Fruit fly (Drosophila melanogaster): ENCODE results near the gene CG3662.
A peak's percentile ranks its signal among the peaks of the same experiment; 100 is the strongest.

The CG3662 gene

dm6 chr2L:850727-851257 is 29.7 kb downstream of the CG3662 start, which contains the start of gene drongo (continued):
- TF ChIP-seq Sox102F (GFP tag; optimal IDR thresholded peaks at IDR 0.05) (no peak), CG6808 (GFP tag; optimal IDR thresholded peaks at IDR 0.05) (peak; percentile 37), lz (GFP tag; optimal IDR thresholded peaks at IDR 0.05) (peak; percentile 19), CG7368 (GFP tag; optimal IDR thresholded peaks at IDR 0.05) (no peak), Lpt (GFP tag; optimal IDR thresholded peaks at IDR 0.05) (peak; percentile 40), ss (GFP tag; optimal IDR thresholded peaks at IDR 0.05) (peak; percentile 38 to 48), svp (GFP tag) (peak; percentile 86), CG6276 (GFP tag; optimal IDR thresholded peaks at IDR 0.05) (no peak), spab (GFP tag; optimal IDR thresholded peaks at IDR 0.05) (no peak), Hr4 (GFP tag; optimal IDR thresholded peaks at IDR 0.05) (no peak), CG1621 (tag; optimal IDR thresholded peaks at IDR 0.05) (peak; percentile 13), CG16779 (tag; optimal IDR thresholded peaks at IDR 0.05) (peak; percentile 4), CG15336 (GFP tag; IDR thresholded peaks at IDR 0.05) (peak; percentile 46; the same call in 1 of the 2 replicates), Ets21C (GFP tag; optimal IDR thresholded peaks at IDR 0.05) (no peak), Gug (GFP tag; IDR thresholded peaks at IDR 0.05) (no peak), salr (GFP tag; optimal IDR thresholded peaks at IDR 0.05) (no peak), CG31627 (GFP tag; optimal IDR thresholded peaks at IDR 0.05) (no peak), CG6854 (GFP tag; optimal IDR thresholded peaks at IDR 0.05) (peak; percentile 70), Eip78C (GFP tag) (peak; percentile 74), fkh (GFP tag; optimal IDR thresholded peaks at IDR 0.05) (peak; percentile 90), CG3032 (tag; optimal IDR thresholded peaks at IDR 0.05) (peak; percentile 11), dac (GFP tag; optimal IDR thresholded peaks at IDR 0.05) (no peak), esn (GFP tag; optimal IDR thresholded peaks at IDR 0.05) (peak; percentile 49), CG34406 (GFP tag; optimal IDR thresholded peaks at IDR 0.05) (no peak), Ets96B (tag; optimal IDR thresholded peaks at IDR 0.05) (no peak), Hr39 (GFP tag; optimal IDR thresholded peaks at IDR 0.05) (no peak), OdsH (GFP tag; optimal IDR thresholded peaks at IDR 0.05) (no peak), pdm3 (GFP tag; optimal IDR thresholded peaks at IDR 0.05) (no peak), Sox14 (GFP tag; optimal IDR thresholded peaks at IDR 0.05) (peak; percentile 60), CG4318 (GFP tag; optimal IDR thresholded peaks at IDR 0.05) (no peak), CG6792 (GFP tag; optimal IDR thresholded peaks at IDR 0.05) (no peak), dsx (GFP tag; optimal IDR thresholded peaks at IDR 0.05; ENCODE audit: poor library complexity, severe bottlenecking) (peak; percentile 58), CG9139 (GFP tag; optimal IDR thresholded peaks at IDR 0.05) (peak; percentile 33)

dm6 chr2L:852647-853111 is 31.6 kb downstream of the CG3662 start, which contains the start of the genes CG4291 and kraken:
TSS of gene CG4291 (minus strand) at chr2L:852730.
TSS of gene kraken (plus strand) at chr2L:852768.
- TF ChIP-seq CG34406 (GFP tag; optimal IDR thresholded peaks at IDR 0.05) (peak; percentile 5), CG10631 (GFP tag; optimal IDR thresholded peaks at IDR 0.05) (no peak), Sox14 (GFP tag; optimal IDR thresholded peaks at IDR 0.05) (peak; percentile 58), fkh (GFP tag; optimal IDR thresholded peaks at IDR 0.05) (peak; percentile 90), Lpt (GFP tag; optimal IDR thresholded peaks at IDR 0.05) (no peak), net (GFP tag; optimal IDR thresholded peaks at IDR 0.05) (no peak), CG31627 (GFP tag; optimal IDR thresholded peaks at IDR 0.05) (peak; percentile 47), CG9139 (GFP tag; optimal IDR thresholded peaks at IDR 0.05) (no peak), Eip93F (GFP tag; optimal IDR thresholded peaks at IDR 0.05) (no peak), CG6792 (GFP tag; optimal IDR thresholded peaks at IDR 0.05) (no peak), dsx (GFP tag; optimal IDR thresholded peaks at IDR 0.05; ENCODE audit: poor library complexity, severe bottlenecking) (no peak), ss (GFP tag; optimal IDR thresholded peaks at IDR 0.05) (peak; percentile 3 to 22), CG6163 (GFP tag; IDR thresholded peaks at IDR 0.05) (peak; percentile 46; the same call in 1 of the 3 replicates), CG8119 (GFP tag; IDR thresholded peaks at IDR 0.05) (no peak), CG1621 (tag; optimal IDR thresholded peaks at IDR 0.05) (peak; percentile 75), CG11762 (GFP tag; optimal IDR thresholded peaks at IDR 0.05; ENCODE audit: insufficient read depth) (no peak), Hr38 (GFP tag; optimal IDR thresholded peaks at IDR 0.05) (no peak), CG7368 (GFP tag; optimal IDR thresholded peaks at IDR 0.05) (no peak), CG6808 (GFP tag; optimal IDR thresholded peaks at IDR 0.05) (no peak), CG11902 (GFP tag; optimal IDR thresholded peaks at IDR 0.05) (no peak), OdsH (GFP tag; optimal IDR thresholded peaks at IDR 0.05) (peak; percentile 11), Gug (GFP tag; IDR thresholded peaks at IDR 0.05) (no peak), CG15336 (GFP tag; IDR thresholded peaks at IDR 0.05) (peak; percentile 33; the same call in 1 of the 2 replicates), cyc (GFP tag; optimal IDR thresholded peaks at IDR 0.05) (peak; percentile 28), CG4318 (GFP tag; optimal IDR thresholded peaks at IDR 0.05) (no peak), Hr4 (GFP tag; optimal IDR thresholded peaks at IDR 0.05) (peak; percentile 31), svp (GFP tag) (peak; percentile 83), fd85E (GFP tag; optimal IDR thresholded peaks at IDR 0.05) (no peak), CG10669 (GFP tag; optimal IDR thresholded peaks at IDR 0.05) (no peak), eg (GFP tag; IDR thresholded peaks at IDR 0.05) (peak; percentile 53; the same call in 2 of the 3 replicates), CG32006 (GFP tag; optimal IDR thresholded peaks at IDR 0.05) (peak; percentile 13), pdm3 (GFP tag; optimal IDR thresholded peaks at IDR 0.05) (peak; percentile 20), CG6276 (GFP tag; optimal IDR thresholded peaks at IDR 0.05) (no peak)

All from whole organism, prepupa.